Fruit fly (Drosophila melanogaster) whole organism, wandering third instar larva: ENCODE data around the gene RpL4.

Source experiments
- Myc ChIP-seq: fragments of >200 bp; optimal IDR thresholded peaks from 2 replicates; lab custom pipeline; 2017
- usp ChIP-seq: fragments of >200 bp; optimal IDR thresholded peaks from 2 replicates; lab custom pipeline; 2017; ENCODE audit warnings: missing biosample characterization, missing genetic modification characterization

DNA sequence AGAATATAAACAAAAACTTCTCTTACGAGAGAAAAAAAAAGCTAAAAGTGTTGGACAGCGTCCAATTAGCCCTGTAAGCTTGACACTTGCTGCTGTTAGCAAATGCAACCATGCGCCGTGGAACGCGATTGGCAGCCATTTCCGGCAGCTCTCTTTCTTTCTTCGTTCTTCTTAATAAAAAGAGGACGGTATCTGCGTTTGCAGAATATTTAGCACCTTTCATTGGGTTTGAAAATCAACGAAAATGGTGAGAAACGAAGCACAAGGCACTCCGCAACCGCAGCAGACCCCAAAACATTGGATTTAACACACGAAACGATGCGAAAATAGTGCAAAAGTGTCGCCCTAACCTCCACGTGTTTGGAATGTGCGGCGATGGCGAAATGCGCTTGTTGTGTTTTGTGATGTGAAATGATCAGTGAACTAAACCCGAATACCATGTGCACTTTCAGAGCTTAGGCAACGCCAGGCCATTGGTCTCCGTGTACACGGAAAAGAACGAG lies at the start of gene RpL4:
- TF ChIP-seq usp (no peak), Myc (lab: Kevin White, UChicago) (peak; percentile 55)
